Worm (Caenorhabditis elegans) whole organism, mixed stage, embryonic: Measurements from ENCODE around the gene C44C10.9.

Source experiments
- M03D4.4 ChIP-seq: sonication (generic microtip); optimal IDR thresholded peaks from 2 replicates; lab custom pipeline; 2017; ENCODE audit warnings: mild to moderate bottlenecking, missing genetic modification characterization, missing compliant biosample characterization
- blmp-1 ChIP-seq: fragments of 150-350 bp; optimal IDR thresholded peaks from 2 replicates; lab custom pipeline; 2014; ENCODE audit warnings: missing biosample characterization, missing genetic modification characterization
- ceh-39 ChIP-seq: fragments of 150-350 bp; optimal IDR thresholded peaks from 2 replicates; lab custom pipeline; 2014; ENCODE audit warnings: missing biosample characterization, missing genetic modification characterization
- ceh-43 ChIP-seq: fragments of 200-800 bp; sonication (Bioruptor generic); optimal IDR thresholded peaks from 2 replicates; lab custom pipeline; 2018; ENCODE audit warnings: mild to moderate bottlenecking, missing genetic modification characterization, moderate library complexity, missing compliant biosample characterization
- ceh-83 ChIP-seq: fragments of 200-800 bp; sonication (Bioruptor generic); optimal IDR thresholded peaks from 2 replicates; lab custom pipeline; 2018; ENCODE audit warnings: mild to moderate bottlenecking, missing genetic modification characterization, missing compliant biosample characterization
- ces-1 ChIP-seq: fragments of 150-350 bp; optimal IDR thresholded peaks from 2 replicates; lab custom pipeline; 2014; ENCODE audit warnings: missing biosample characterization, missing genetic modification reagents, missing genetic modification characterization
- cnd-1 ChIP-seq: fragments of 200-800 bp; sonication (Bioruptor generic); optimal IDR thresholded peaks from 2 replicates; lab custom pipeline; 2018; ENCODE audit warnings: mild to moderate bottlenecking, missing genetic modification characterization, missing compliant biosample characterization
- drap-1 ChIP-seq: fragments of 200-800 bp; sonication (Bioruptor generic); optimal IDR thresholded peaks from 3 replicates; lab custom pipeline; 2018; ENCODE audit warnings: mild to moderate bottlenecking, missing genetic modification characterization, missing compliant biosample characterization
- elt-1 ChIP-seq: sonication (generic microtip); optimal IDR thresholded peaks from 2 replicates; lab custom pipeline; 2017; ENCODE audit warnings: missing genetic modification characterization, mild to moderate bottlenecking, missing compliant biosample characterization, antibody characterized with exemption, moderate library complexity, borderline replicate concordance; ENCODE audit not compliant: insufficient read depth
- elt-3 ChIP-seq: fragments of 150-350 bp; optimal IDR thresholded peaks from 2 replicates; lab custom pipeline; 2014; ENCODE audit warnings: missing biosample characterization, missing genetic modification characterization
- flh-1 ChIP-seq: fragments of 200-800 bp; sonication (Bioruptor generic); optimal IDR thresholded peaks from 2 replicates; lab custom pipeline; 2018; ENCODE audit warnings: mild to moderate bottlenecking, missing genetic modification characterization, moderate library complexity, missing compliant biosample characterization
- ham-2 ChIP-seq: fragments of 200-800 bp; sonication (Bioruptor generic); optimal IDR thresholded peaks from 2 replicates; lab custom pipeline; 2018; ENCODE audit warnings: mild to moderate bottlenecking, missing genetic modification characterization, missing compliant biosample characterization
- hlh-1 ChIP-seq: fragments of 150-350 bp; optimal IDR thresholded peaks from 2 replicates; lab custom pipeline; 2014; ENCODE audit warnings: missing biosample characterization, missing genetic modification reagents, missing genetic modification characterization
- lin-32 ChIP-seq: fragments of 200-800 bp; sonication (Bioruptor generic); optimal IDR thresholded peaks from 2 replicates; lab custom pipeline; 2018; ENCODE audit warnings: mild to moderate bottlenecking, missing genetic modification characterization, missing compliant biosample characterization
- lsy-2 ChIP-seq: fragments of 150-350 bp; optimal IDR thresholded peaks from 2 replicates; lab custom pipeline; 2014; ENCODE audit warnings: missing biosample characterization, missing genetic modification characterization
- mab-5 ChIP-seq: fragments of 150-350 bp; optimal IDR thresholded peaks from 2 replicates; lab custom pipeline; 2014; ENCODE audit warnings: missing biosample characterization, missing genetic modification characterization
- mep-1 ChIP-seq: fragments of 150-350 bp; optimal IDR thresholded peaks from 2 replicates; lab custom pipeline; 2017; ENCODE audit warnings: missing biosample characterization, missing genetic modification reagents, missing genetic modification characterization, inconsistent platforms
- mls-2 ChIP-seq: sonication (generic microtip); optimal IDR thresholded peaks from 2 replicates; lab custom pipeline; 2016; ENCODE audit warnings: mild to moderate bottlenecking, missing genetic modification characterization, moderate library complexity, missing compliant biosample characterization
- nhr-12 ChIP-seq: fragments of 150-350 bp; optimal IDR thresholded peaks from 2 replicates; lab custom pipeline; 2014; ENCODE audit warnings: missing biosample characterization, missing genetic modification characterization
- nhr-2 ChIP-seq: fragments of 150-350 bp; optimal IDR thresholded peaks from 2 replicates; lab custom pipeline; 2014; ENCODE audit warnings: missing biosample characterization, missing genetic modification characterization
- nhr-237 ChIP-seq: fragments of 150-350 bp; optimal IDR thresholded peaks from 2 replicates; lab custom pipeline; 2014; ENCODE audit warnings: missing biosample characterization, missing genetic modification characterization
- nhr-28 ChIP-seq: fragments of 150-350 bp; optimal IDR thresholded peaks from 2 replicates; lab custom pipeline; 2014; ENCODE audit warnings: missing biosample characterization, missing genetic modification characterization
- nhr-76 ChIP-seq: sonication (generic microtip); optimal IDR thresholded peaks from 2 replicates; lab custom pipeline; 2017; ENCODE audit warnings: missing biosample characterization, missing genetic modification characterization
- pha-4 ChIP-seq: fragments of 150-350 bp; optimal IDR thresholded peaks from 2 replicates; lab custom pipeline; 2018; ENCODE audit warnings: missing biosample characterization, missing genetic modification reagents, missing genetic modification characterization
- sem-2 ChIP-seq: fragments of 200-800 bp; sonication (Bioruptor generic); optimal IDR thresholded peaks from 2 replicates; lab custom pipeline; 2018; ENCODE audit warnings: mild to moderate bottlenecking, missing genetic modification characterization, missing compliant biosample characterization
- snpc-4 ChIP-seq: fragments of 150-350 bp; optimal IDR thresholded peaks from 2 replicates; lab custom pipeline; 2014; ENCODE audit warnings: missing biosample characterization, missing genetic modification characterization
- sptf-1 ChIP-seq: sonication (generic microtip); optimal IDR thresholded peaks from 2 replicates; lab custom pipeline; 2017; ENCODE audit warnings: mild to moderate bottlenecking, missing genetic modification characterization, moderate library complexity, missing compliant biosample characterization
- tbx-8 ChIP-seq: fragments of 200-800 bp; sonication (Bioruptor generic); optimal IDR thresholded peaks from 2 replicates; lab custom pipeline; 2018; ENCODE audit warnings: mild to moderate bottlenecking, missing genetic modification characterization, moderate library complexity, missing compliant biosample characterization
- unc-120 ChIP-seq: sonication (generic microtip); optimal IDR thresholded peaks from 2 replicates; lab custom pipeline; 2017; ENCODE audit warnings: missing genetic modification characterization, missing compliant biosample characterization; ENCODE audit not compliant: poor library complexity, severe bottlenecking
- unc-62 ChIP-seq: fragments of 150-350 bp; optimal IDR thresholded peaks from 2 replicates; lab custom pipeline; 2014; ENCODE audit warnings: missing biosample characterization, missing genetic modification reagents, missing genetic modification characterization
- zip-8 ChIP-seq: fragments of 150-350 bp; optimal IDR thresholded peaks from 2 replicates; lab custom pipeline; 2014; ENCODE audit warnings: missing biosample characterization, missing genetic modification characterization
- ztf-11 ChIP-seq: fragments of 150-350 bp; optimal IDR thresholded peaks from 2 replicates; lab custom pipeline; 2014; ENCODE audit warnings: missing biosample characterization, missing genetic modification characterization

Gene C44C10.9

DNA sequence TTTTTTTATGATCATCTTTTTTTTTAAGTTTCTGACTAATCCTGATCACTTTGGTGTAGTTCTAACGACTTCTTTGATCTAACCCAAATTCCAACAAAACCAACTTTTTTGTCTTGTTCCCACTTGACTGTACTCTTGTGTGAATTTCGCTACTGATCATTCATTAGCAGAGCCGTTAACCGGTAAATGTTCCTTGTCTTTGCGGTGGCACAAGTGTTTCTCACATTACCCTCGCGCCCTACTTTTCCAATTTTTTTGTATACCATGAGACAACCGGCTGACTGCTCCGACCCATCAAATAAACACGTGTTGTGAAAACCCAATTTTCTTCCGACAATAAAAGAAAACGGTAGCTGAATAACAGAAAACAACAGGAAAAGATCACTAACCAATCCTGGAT lies 16.4 kb upstream of the C44C10.9 start:
- TF ChIP-seq blmp-1 (tag; lab: Kevin White, UChicago) = no peak
- TF ChIP-seq drap-1 = no peak
- no peak for TF ChIP-seq zip-8 (tag; lab: Kevin White, UChicago)
- TF ChIP-seq nhr-237 (tag; lab: Kevin White, UChicago) = no peak
- TF ChIP-seq hlh-1 = no peak
- TF ChIP-seq M03D4.4 (tag; lab: Kevin White, UChicago) = no peak
- TF ChIP-seq lin-32 (GFP tag; lab: Kevin White, UChicago) = no peak
- TF ChIP-seq, all 35 proteins: peak for 0

DNA sequence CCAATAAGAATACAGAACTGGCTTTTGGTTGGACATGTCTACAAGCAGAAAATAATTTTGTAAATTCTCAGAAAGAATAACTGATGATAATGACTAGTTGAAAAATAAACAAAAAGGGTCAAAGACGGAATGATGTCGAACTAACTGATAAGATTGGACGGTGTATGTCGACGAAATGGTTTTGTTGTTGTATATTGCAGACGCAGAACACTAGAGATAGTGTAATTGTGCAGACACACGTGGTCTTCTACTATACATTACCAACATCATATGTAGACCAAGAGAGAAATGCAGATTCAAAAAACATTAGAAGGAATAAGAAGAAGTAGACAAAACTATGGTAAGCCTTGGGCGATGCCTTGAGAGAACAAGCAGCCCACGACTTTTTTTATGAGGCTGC lies 11.4 kb upstream of the C44C10.9 start, which contains the start of the genes gst-42 and D1053.2:
Gene gst-42 (minus strand): TSS at position 176 of the 400 bp plus-strand sequence.
Gene D1053.2 (plus strand): TSS at position 391 of the 400 bp plus-strand sequence.
- no peak for TF ChIP-seq cnd-1 (tag; lab: Kevin White, UChicago)
- TF ChIP-seq mls-2 (tag; lab: Kevin White, UChicago) = no peak
- TF ChIP-seq, all 35 proteins: peak for 0

DNA sequence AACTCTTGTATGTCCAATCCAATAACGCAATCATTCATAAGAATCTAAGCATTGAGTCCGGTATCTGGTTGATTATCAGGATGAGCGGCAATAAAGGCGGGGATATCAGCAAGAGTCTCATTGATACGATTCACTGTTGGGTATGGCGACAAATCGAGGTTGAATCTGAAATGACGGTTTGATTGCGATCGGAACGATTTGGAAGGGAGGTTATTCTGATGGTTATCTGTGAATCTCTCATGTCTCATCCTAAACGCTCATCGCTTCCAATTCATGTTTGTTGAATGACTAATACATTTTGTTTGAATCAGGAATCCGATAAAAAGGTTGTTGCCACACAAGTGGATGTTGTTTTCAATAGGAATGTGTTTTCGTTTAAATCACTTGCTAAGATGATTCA lies 10.1 kb upstream of the C44C10.9 start:
- TF ChIP-seq mep-1 (tag; lab: Kevin White, UChicago) = no peak
- no peak for TF ChIP-seq sptf-1 (tag; lab: Kevin White, UChicago)
- no peak for TF ChIP-seq nhr-28 (tag; lab: Kevin White, UChicago)
- TF ChIP-seq ham-2 = peak; percentile 49
- no peak for TF ChIP-seq ceh-39 (tag; lab: Kevin White, UChicago)
- no peak for TF ChIP-seq unc-62 (GFP tag; lab: Kevin White, UChicago)
- TF ChIP-seq hlh-1 = no peak
- no peak for TF ChIP-seq nhr-12 (tag; lab: Kevin White, UChicago)
- TF ChIP-seq elt-1 (tag; lab: Kevin White, UChicago) = peak; percentile 97
- TF ChIP-seq ceh-83 (GFP tag; lab: Kevin White, UChicago) = no peak
- TF ChIP-seq nhr-2 (tag; lab: Kevin White, UChicago) = no peak
- no peak for TF ChIP-seq blmp-1 (tag; lab: Kevin White, UChicago)

DNA sequence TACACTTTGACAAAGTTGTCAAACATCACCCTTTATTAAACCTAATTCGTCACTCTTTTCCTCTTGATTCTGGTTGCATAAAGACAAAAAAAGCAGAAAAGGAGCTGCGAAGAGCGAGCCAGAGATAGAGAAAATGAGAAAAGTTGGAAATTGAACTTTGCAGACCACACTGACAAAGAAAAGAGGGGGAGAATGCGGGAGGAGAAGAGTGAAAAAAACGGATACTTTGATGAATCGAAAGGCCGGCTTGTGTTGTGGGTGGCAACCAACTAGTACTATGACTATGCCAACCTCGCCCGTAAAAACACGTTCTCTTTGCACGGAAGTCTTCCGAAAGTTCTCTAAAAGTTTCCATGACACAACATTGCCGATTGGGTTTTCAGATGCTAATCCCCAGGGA lies 9.3 kb upstream of the C44C10.9 start:
- TF ChIP-seq nhr-12 (tag; lab: Kevin White, UChicago) (no peak), pha-4 (no peak), M03D4.4 (tag; lab: Kevin White, UChicago) (no peak), ztf-11 (tag; lab: Kevin White, UChicago) (no peak), mls-2 (tag; lab: Kevin White, UChicago) (no peak), blmp-1 (tag; lab: Kevin White, UChicago) (no peak), zip-8 (tag; lab: Kevin White, UChicago) (no peak), nhr-237 (tag; lab: Kevin White, UChicago) (no peak), ham-2 (no peak), sptf-1 (tag; lab: Kevin White, UChicago) (no peak), hlh-1 (no peak), tbx-8 (GFP tag; lab: Kevin White, UChicago) (no peak), lsy-2 (tag; lab: Kevin White, UChicago) (no peak), unc-120 (no peak), elt-3 (tag; lab: Kevin White, UChicago) (no peak), mab-5 (no peak), sem-2 (GFP tag; lab: Kevin White, UChicago) (no peak), ceh-43 (GFP tag; lab: Kevin White, UChicago) (no peak)

DNA sequence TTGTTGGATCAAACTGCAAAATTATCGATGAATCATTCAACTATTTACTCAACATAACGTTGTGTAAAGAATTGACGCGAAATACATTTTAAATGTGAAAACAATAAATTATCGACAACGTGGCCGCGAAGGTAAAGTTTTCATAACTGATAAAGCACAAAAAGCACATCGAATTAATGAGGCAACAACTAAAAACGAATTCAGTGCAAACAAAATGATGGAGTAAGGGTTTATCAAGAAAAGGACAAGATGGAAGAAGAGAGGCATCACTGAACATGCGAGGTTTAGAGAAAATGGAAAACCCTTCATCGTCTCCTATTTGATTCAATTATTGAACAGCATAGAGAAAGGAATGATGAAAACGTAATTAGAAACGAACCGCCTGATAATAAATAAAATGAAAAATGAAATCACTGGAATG lies 7.5 kb upstream of the C44C10.9 start, which contains the start of gene D1053.4:
Gene D1053.4 (minus strand): TSS at position 20 of the 421 bp plus-strand sequence.
- TF ChIP-seq ces-1 (GFP tag; lab: Kevin White, UChicago) = peak; percentile 96
- TF ChIP-seq ztf-11 (tag; lab: Kevin White, UChicago) = no peak
- TF ChIP-seq blmp-1 (tag; lab: Kevin White, UChicago) = no peak
- TF ChIP-seq tbx-8 (GFP tag; lab: Kevin White, UChicago) = no peak
- no peak for TF ChIP-seq snpc-4 (tag; lab: Kevin White, UChicago)
- no peak for TF ChIP-seq ham-2
- TF ChIP-seq flh-1 (GFP tag; lab: Kevin White, UChicago) = no peak
- no peak for TF ChIP-seq nhr-76 (tag; lab: Kevin White, UChicago)
